Comparison of ENCODE assay signal across 1 fruit fly cellular context in the genomic region with DNA sequence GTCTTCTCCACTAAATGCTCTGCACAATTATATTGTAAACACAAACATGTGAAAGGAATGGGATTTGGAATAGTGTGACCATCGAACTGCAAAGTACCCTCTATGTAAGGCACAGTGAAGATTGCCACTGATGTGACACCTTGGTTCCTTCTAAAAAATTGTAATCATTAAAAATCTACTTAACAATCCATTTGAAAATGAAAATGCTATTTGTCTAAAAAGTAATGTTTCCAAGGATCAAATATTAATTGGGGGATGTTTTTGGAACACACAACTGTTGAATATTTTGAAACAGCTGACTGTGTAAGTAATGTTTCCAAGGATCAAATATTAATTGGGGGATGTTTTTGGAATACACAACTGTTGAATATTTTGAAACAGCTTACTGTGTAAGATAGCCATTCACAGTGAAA.
TF ChIP-seq lines count a peak whose summit lies in the region.

A gene (minus strand): TSS at position 304 of the 413 bp plus-strand sequence.

TF ChIP-seq in whole organism, embryonic, 481 proteins besides CTCF, POLR2A, EP300 and RAD21 (continued from another document and continues in another):
- TF ChIP-seq Doc3 (GFP tag; IDR thresholded peaks at IDR 0.05; lab: Robert Waterston, UW; ENCODE audit: partially characterized antibody) (no peak), odd (GFP tag; optimal IDR thresholded peaks at IDR 0.05; lab: Kevin White, UChicago) (no peak), jigr1 (GFP tag; IDR thresholded peaks at IDR 0.05; lab: Robert Waterston, UW) (no peak), bsh (GFP tag; optimal IDR thresholded peaks at IDR 0.05; lab: Kevin White, UChicago) (peak in 1 of 2 experiments; percentile 52), gcm (GFP tag; optimal IDR thresholded peaks at IDR 0.05; lab: Kevin White, UChicago) (peak; percentile 5), CG8924 (tag; optimal IDR thresholded peaks at IDR 0.05; lab: Kevin White, UChicago) (peak; percentile 59), CG16863 (GFP tag; optimal IDR thresholded peaks at IDR 0.05; lab: Kevin White, UChicago) (peak; percentile 38), sqz (GFP tag; optimal IDR thresholded peaks at IDR 0.05; lab: Kevin White, UChicago) (no peak), fd64A (GFP tag; optimal IDR thresholded peaks at IDR 0.05; lab: Kevin White, UChicago) (no peak), pfk (GFP tag; optimal IDR thresholded peaks at IDR 0.05; lab: Kevin White, UChicago) (no peak), CG7271 (tag; optimal IDR thresholded peaks at IDR 0.05; lab: Kevin White, UChicago) (no peak), CG15269 (tag; optimal IDR thresholded peaks at IDR 0.05; lab: Kevin White, UChicago) (peak; percentile 56), knrl (GFP tag; IDR thresholded peaks at IDR 0.05; lab: Robert Waterston, UW; ENCODE audit: partially characterized antibody) (0 out of 3 replicates have a peak, but pooled peaks have one; percentile 9), CG12391 (tag; optimal IDR thresholded peaks at IDR 0.05; lab: Kevin White, UChicago) (peak; percentile 68), gro (GFP tag; optimal IDR thresholded peaks at IDR 0.05; lab: Kevin White, UChicago) (no peak), CG15479 (GFP tag; optimal IDR thresholded peaks at IDR 0.05; lab: Kevin White, UChicago) (no peak), otp (GFP tag; IDR thresholded peaks at IDR 0.05; lab: Robert Waterston, UW) (peak; percentile 58; the same call in 1 of the 3 replicates), CG9437 (GFP tag; optimal IDR thresholded peaks at IDR 0.05; lab: Kevin White, UChicago) (peak; percentile 41), tup (GFP tag; optimal IDR thresholded peaks at IDR 0.05; lab: Kevin White, UChicago) (no peak), CG11696 (GFP tag; IDR thresholded peaks at IDR 0.05; lab: Robert Waterston, UW) (peak; percentile 50; the same call in 1 of the 2 replicates), CG1832 (GFP tag; optimal IDR thresholded peaks at IDR 0.05; lab: Kevin White, UChicago) (no peak), cg (GFP tag; optimal IDR thresholded peaks at IDR 0.05; lab: Kevin White, UChicago) (no peak), CG1024 (GFP tag; IDR thresholded peaks at IDR 0.05; lab: Robert Waterston, UW) (0 out of 2 replicates have a peak, but pooled peaks have one; percentile 31), Oaz (GFP tag; IDR thresholded peaks at IDR 0.05; lab: Robert Waterston, UW) (peak; percentile 30; the same call in 1 of the 2 replicates), fu2 (GFP tag; optimal IDR thresholded peaks at IDR 0.05; lab: Kevin White, UChicago) (peak; percentile 69), Sox102F (GFP tag; optimal IDR thresholded peaks at IDR 0.05; lab: Kevin White, UChicago) (peak; percentile 54), psq (GFP tag; optimal IDR thresholded peaks at IDR 0.05; lab: Kevin White, UChicago) (peak; percentile 0), CG11723 (GFP tag; optimal IDR thresholded peaks at IDR 0.05; lab: Kevin White, UChicago) (no peak), CG6272 (GFP tag; IDR thresholded peaks at IDR 0.05; lab: Robert Waterston, UW) (peak; percentile 29; the same call in 1 of the 2 replicates), Drgx (GFP tag; IDR thresholded peaks at IDR 0.05; lab: Robert Waterston, UW) (peak; percentile 44; the same call in 1 of the 2 replicates), Dbx (GFP tag; IDR thresholded peaks at IDR 0.05; lab: Robert Waterston, UW) (peak; percentile 64; the same call in 1 of the 3 replicates), CG6175 (GFP tag; IDR thresholded peaks at IDR 0.05; lab: Robert Waterston, UW) (no peak; the same call in 2 of the 3 replicates), CG43689 (GFP tag; IDR thresholded peaks at IDR 0.05; lab: Robert Waterston, UW) (0 out of 2 replicates have a peak, but pooled peaks have one; percentile 30), CG2875 (GFP tag; optimal IDR thresholded peaks at IDR 0.05; lab: Kevin White, UChicago) (no peak), her (GFP tag; optimal IDR thresholded peaks at IDR 0.05; lab: Kevin White, UChicago) (peak; percentile 43), Trl (optimal IDR thresholded peaks at IDR 0.05; lab: Kevin White, UChicago) (no peak), Trl (GFP tag; optimal IDR thresholded peaks at IDR 0.05; lab: Kevin White, UChicago) (peak; percentile 65), CG9727 (GFP tag; optimal IDR thresholded peaks at IDR 0.05; lab: Kevin White, UChicago) (peak; percentile 57), CG14050 (GFP tag; IDR thresholded peaks at IDR 0.05; lab: Robert Waterston, UW) (peak; percentile 64), CG2129 (GFP tag; IDR thresholded peaks at IDR 0.05; lab: Robert Waterston, UW; ENCODE audit: partially characterized antibody) (no peak), Six4 (GFP tag; optimal IDR thresholded peaks at IDR 0.05; lab: Kevin White, UChicago) (peak; percentile 40), kay (GFP tag; optimal IDR thresholded peaks at IDR 0.05; lab: Kevin White, UChicago) (peak; percentile 20), Camta (GFP tag; optimal IDR thresholded peaks at IDR 0.05; lab: Kevin White, UChicago) (no peak), CG18011 (GFP tag; optimal IDR thresholded peaks at IDR 0.05; lab: Kevin White, UChicago) (peak; percentile 52), NFAT (GFP tag; IDR thresholded peaks at IDR 0.05; lab: Robert Waterston, UW) (peak; percentile 84), C15 (GFP tag; IDR thresholded peaks at IDR 0.05; lab: Robert Waterston, UW) (peak; percentile 60; the same call in 1 of the 3 replicates), HLHmδ (GFP tag; optimal IDR thresholded peaks at IDR 0.05; lab: Kevin White, UChicago) (no peak), luna (GFP tag; optimal IDR thresholded peaks at IDR 0.05; lab: Kevin White, UChicago) (no peak), Bteb2 (GFP tag; optimal IDR thresholded peaks at IDR 0.05; lab: Kevin White, UChicago) (peak; percentile 51), sim (GFP tag; IDR thresholded peaks at IDR 0.05; lab: Robert Waterston, UW) (no peak), Hmx (GFP tag; optimal IDR thresholded peaks at IDR 0.05; lab: Kevin White, UChicago) (no peak), CG13624 (GFP tag; optimal IDR thresholded peaks at IDR 0.05; lab: Kevin White, UChicago) (peak; percentile 77), maf-S (GFP tag; optimal IDR thresholded peaks at IDR 0.05; lab: Kevin White, UChicago) (peak; percentile 32), CG6791 (GFP tag; IDR thresholded peaks at IDR 0.05; lab: Robert Waterston, UW; ENCODE audit: partially characterized antibody) (no peak), CG11456 (GFP tag; IDR thresholded peaks at IDR 0.05; lab: Robert Waterston, UW) (peak; percentile 78), CG2889 (GFP tag; IDR thresholded peaks at IDR 0.05; lab: Robert Waterston, UW) (no peak), D19A (tag; optimal IDR thresholded peaks at IDR 0.05; lab: Kevin White, UChicago) (peak; percentile 31), tll (GFP tag; optimal IDR thresholded peaks at IDR 0.05; lab: Kevin White, UChicago) (peak in 1 of 2 experiments; percentile 0), CG31224 (GFP tag; IDR thresholded peaks at IDR 0.05; lab: Robert Waterston, UW) (peak; percentile 61), hth (optimal IDR thresholded peaks at IDR 0.05; lab: Kevin White, UChicago) (no peak), CG15514 (GFP tag; optimal IDR thresholded peaks at IDR 0.05; lab: Kevin White, UChicago) (peak; percentile 23), Spps (tag; optimal IDR thresholded peaks at IDR 0.05; lab: Kevin White, UChicago) (peak; percentile 36), CG10366 (GFP tag; IDR thresholded peaks at IDR 0.05; lab: Robert Waterston, UW) (peak; percentile 70), CG2199 (GFP tag; IDR thresholded peaks at IDR 0.05; lab: Robert Waterston, UW) (peak; percentile 78; the same call in 1 of the 3 replicates), fd96Cb (tag; optimal IDR thresholded peaks at IDR 0.05; lab: Kevin White, UChicago) (peak; percentile 48), CG12219 (GFP tag; optimal IDR thresholded peaks at IDR 0.05; lab: Kevin White, UChicago) (peak; percentile 21), klu (GFP tag; IDR thresholded peaks at IDR 0.05; lab: Robert Waterston, UW) (no peak), CG2712 (tag; optimal IDR thresholded peaks at IDR 0.05; lab: Kevin White, UChicago) (peak; percentile 75), CG7963 (GFP tag; IDR thresholded peaks at IDR 0.05; lab: Robert Waterston, UW; ENCODE audit: partially characterized antibody) (no peak), aop (GFP tag; IDR thresholded peaks at IDR 0.05; lab: Robert Waterston, UW) (0 out of 2 replicates have a peak, but pooled peaks have one; percentile 30), pita (GFP tag; optimal IDR thresholded peaks at IDR 0.05; lab: Kevin White, UChicago) (no peak), zen (tag; optimal IDR thresholded peaks at IDR 0.05; lab: Kevin White, UChicago) (peak; percentile 51), MESR4 (GFP tag; optimal IDR thresholded peaks at IDR 0.05; lab: Kevin White, UChicago) (peak; percentile 48), repo (GFP tag; optimal IDR thresholded peaks at IDR 0.05; lab: Kevin White, UChicago) (no peak), CG6654 (GFP tag; optimal IDR thresholded peaks at IDR 0.05; lab: Kevin White, UChicago) (no peak), CG17361 (GFP tag; IDR thresholded peaks at IDR 0.05; lab: Robert Waterston, UW) (peak; percentile 64), CG7556 (GFP tag; optimal IDR thresholded peaks at IDR 0.05; lab: Kevin White, UChicago) (peak; percentile 28), Neu2 (GFP tag; optimal IDR thresholded peaks at IDR 0.05; lab: Kevin White, UChicago; ENCODE audit: borderline replicate concordance) (no peak), dan (GFP tag; IDR thresholded peaks at IDR 0.05; lab: Robert Waterston, UW) (no peak), Mrtf (GFP tag; IDR thresholded peaks at IDR 0.05; lab: Robert Waterston, UW) (peak; percentile 63; the same call in 2 of the 3 replicates), Rx (GFP tag; IDR thresholded peaks at IDR 0.05; lab: Robert Waterston, UW) (no peak), Lhr (GFP tag; optimal IDR thresholded peaks at IDR 0.05; lab: Kevin White, UChicago) (no peak), ham (GFP tag; IDR thresholded peaks at IDR 0.05; lab: Robert Waterston, UW) (no peak), crol (GFP tag; IDR thresholded peaks at IDR 0.05; lab: Robert Waterston, UW) (no peak), CG4282 (GFP tag; optimal IDR thresholded peaks at IDR 0.05; lab: Kevin White, UChicago) (no peak), Awh (GFP tag; IDR thresholded peaks at IDR 0.05; lab: Robert Waterston, UW) (peak; percentile 51; the same call in 1 of the 2 replicates), lmd (GFP tag; IDR thresholded peaks at IDR 0.05; lab: Robert Waterston, UW) (peak; percentile 81), Hand (GFP tag; optimal IDR thresholded peaks at IDR 0.05; lab: Kevin White, UChicago) (no peak), Dp (GFP tag; optimal IDR thresholded peaks at IDR 0.05; lab: Kevin White, UChicago) (no peak), CG13123 (GFP tag; optimal IDR thresholded peaks at IDR 0.05; lab: Kevin White, UChicago) (peak; percentile 51), Optix (GFP tag; IDR thresholded peaks at IDR 0.05; lab: Robert Waterston, UW) (no peak), insv (GFP tag; optimal IDR thresholded peaks at IDR 0.05; lab: Kevin White, UChicago) (no peak), Usf (GFP tag; optimal IDR thresholded peaks at IDR 0.05; lab: Kevin White, UChicago) (no peak), hkb (optimal IDR thresholded peaks at IDR 0.05; lab: Kevin White, UChicago) (no peak), hkb (GFP tag; IDR thresholded peaks at IDR 0.05; lab: Robert Waterston, UW) (peak; percentile 65; the same call in 1 of the 2 replicates), D19B (GFP tag; optimal IDR thresholded peaks at IDR 0.05; lab: Kevin White, UChicago) (peak; percentile 28), CG10274 (GFP tag; optimal IDR thresholded peaks at IDR 0.05; lab: Kevin White, UChicago) (no peak), ken (GFP tag; IDR thresholded peaks at IDR 0.05; lab: Robert Waterston, UW) (peak; percentile 71), CG7987 (GFP tag; optimal IDR thresholded peaks at IDR 0.05; lab: Kevin White, UChicago) (no peak), CG4328 (GFP tag; optimal IDR thresholded peaks at IDR 0.05; lab: Kevin White, UChicago) (no peak), sima (GFP tag; optimal IDR thresholded peaks at IDR 0.05; lab: Kevin White, UChicago) (no peak), ac (GFP tag; optimal IDR thresholded peaks at IDR 0.05; lab: Kevin White, UChicago) (no peak), CG14441 (GFP tag; IDR thresholded peaks at IDR 0.05; lab: Robert Waterston, UW) (peak; percentile 79), dysf (GFP tag; IDR thresholded peaks at IDR 0.05; lab: Robert Waterston, UW) (peak; percentile 80), CG10321 (GFP tag; IDR thresholded peaks at IDR 0.05; lab: Robert Waterston, UW) (no peak), inv (GFP tag; IDR thresholded peaks at IDR 0.05; lab: Robert Waterston, UW; ENCODE audit: partially characterized antibody) (no peak), Gug (GFP tag; IDR thresholded peaks at IDR 0.05; lab: Robert Waterston, UW) (peak; percentile 82), chn (GFP tag; optimal IDR thresholded peaks at IDR 0.05; lab: Kevin White, UChicago) (peak; percentile 28), sug (tag; optimal IDR thresholded peaks at IDR 0.05; lab: Kevin White, UChicago) (peak; percentile 21), ewg (GFP tag; optimal IDR thresholded peaks at IDR 0.05; lab: Kevin White, UChicago) (peak; percentile 1), CG4360 (GFP tag; IDR thresholded peaks at IDR 0.05; lab: Robert Waterston, UW) (no peak), CG17612 (GFP tag; IDR thresholded peaks at IDR 0.05; lab: Robert Waterston, UW) (no peak), slp2 (GFP tag; optimal IDR thresholded peaks at IDR 0.05; lab: Kevin White, UChicago) (peak; percentile 31), Poxn (GFP tag; IDR thresholded peaks at IDR 0.05; lab: Robert Waterston, UW) (no peak; the same call in 1 of the 2 replicates), gfzf (GFP tag; optimal IDR thresholded peaks at IDR 0.05; lab: Kevin White, UChicago) (peak; percentile 65), CG9215 (GFP tag; IDR thresholded peaks at IDR 0.05; lab: Robert Waterston, UW) (peak; percentile 60), Fer2 (tag; optimal IDR thresholded peaks at IDR 0.05; lab: Kevin White, UChicago) (no peak), HmgD (GFP tag; optimal IDR thresholded peaks at IDR 0.05; lab: Kevin White, UChicago) (peak; percentile 47), Pdp1 (GFP tag; optimal IDR thresholded peaks at IDR 0.05; lab: Kevin White, UChicago) (peak; percentile 53 to 65), Nf-YB (GFP tag; optimal IDR thresholded peaks at IDR 0.05; lab: Kevin White, UChicago) (no peak), pan (optimal IDR thresholded peaks at IDR 0.05; lab: Kevin White, UChicago) (no peak), pan (GFP tag; optimal IDR thresholded peaks at IDR 0.05 in 1 of 2, IDR thresholded peaks at IDR 0.05 in 1 of 2) (peak in 1 of 2 experiments; percentile 83), CG7745 (tag; optimal IDR thresholded peaks at IDR 0.05; lab: Kevin White, UChicago) (no peak), vfl (GFP tag; optimal IDR thresholded peaks at IDR 0.05; lab: Kevin White, UChicago) (no peak), hbn (GFP tag; IDR thresholded peaks at IDR 0.05; lab: Robert Waterston, UW; ENCODE audit: partially characterized antibody) (no peak)
